Fruit fly (Drosophila melanogaster): ENCODE data around the gene Gr10b.

Gr10b gene

dm6 chrX:11441829-11442634, 29.0 kb upstream of the Gr10b start, which contains the start of gene Sk1:
Sk1 (plus strand) TSS chrX:11442539.
- TF ChIP-seq pad (GFP tag; optimal IDR thresholded peaks at IDR 0.05) = no peak
- TF ChIP-seq CG7045 (GFP tag; optimal IDR thresholded peaks at IDR 0.05) = no peak
- no peak for TF ChIP-seq Clk (GFP tag; optimal IDR thresholded peaks at IDR 0.05)
- peak; percentile 84 for TF ChIP-seq kay (GFP tag; ENCODE audit: borderline replicate concordance)
- TF ChIP-seq ovo (GFP tag; optimal IDR thresholded peaks at IDR 0.05) = peak; percentile 10
- TF ChIP-seq CG14711 (tag; optimal IDR thresholded peaks at IDR 0.05) = peak; percentile 23
- no peak for TF ChIP-seq Hr96 (GFP tag; optimal IDR thresholded peaks at IDR 0.05)
- no peak for TF ChIP-seq Crg-1 (GFP tag; optimal IDR thresholded peaks at IDR 0.05)
- TF ChIP-seq CG12768 (GFP tag; optimal IDR thresholded peaks at IDR 0.05) = no peak
- TF ChIP-seq CG5204 (GFP tag; optimal IDR thresholded peaks at IDR 0.05) = no peak
- TF ChIP-seq toe (GFP tag; optimal IDR thresholded peaks at IDR 0.05) = peak; percentile 11
- no peak for TF ChIP-seq cnc (optimal IDR thresholded peaks at IDR 0.05)
- peak; percentile 11 for TF ChIP-seq bab1 (GFP tag; optimal IDR thresholded peaks at IDR 0.05)
- peak; percentile 46 for TF ChIP-seq CG11617 (GFP tag; optimal IDR thresholded peaks at IDR 0.05)
- TF ChIP-seq CG1620 (GFP tag; optimal IDR thresholded peaks at IDR 0.05) = no peak
- TF ChIP-seq cic (GFP tag; optimal IDR thresholded peaks at IDR 0.05) = peak; percentile 65
- peak; percentile 51 for TF ChIP-seq CG7101 (tag; optimal IDR thresholded peaks at IDR 0.05)
- TF ChIP-seq Mnt (GFP tag; optimal IDR thresholded peaks at IDR 0.05) = peak; percentile 31
- no peak for TF ChIP-seq CG33017 (tag; optimal IDR thresholded peaks at IDR 0.05)
- peak; percentile 66 for TF ChIP-seq tj (GFP tag; optimal IDR thresholded peaks at IDR 0.05)

dm6 chrX:11440944-11441343, 28.0 kb upstream of the Gr10b start:
- TF ChIP-seq Mnt (GFP tag; optimal IDR thresholded peaks at IDR 0.05) (no peak), pad (GFP tag; optimal IDR thresholded peaks at IDR 0.05) (peak; percentile 7), cnc (optimal IDR thresholded peaks at IDR 0.05) (no peak), Crg-1 (GFP tag; optimal IDR thresholded peaks at IDR 0.05) (peak; percentile 26), bab1 (GFP tag; optimal IDR thresholded peaks at IDR 0.05) (peak; percentile 55), CG14711 (tag; optimal IDR thresholded peaks at IDR 0.05) (no peak), CG11617 (GFP tag; optimal IDR thresholded peaks at IDR 0.05) (peak; percentile 59), CG7101 (tag; optimal IDR thresholded peaks at IDR 0.05) (peak; percentile 63)

dm6 chrX:11439270-11439669, 26.3 kb upstream of the Gr10b start:
- no peak for TF ChIP-seq Crg-1 (GFP tag; optimal IDR thresholded peaks at IDR 0.05)
- no peak for TF ChIP-seq CG33017 (tag; optimal IDR thresholded peaks at IDR 0.05)
- no peak for TF ChIP-seq cnc (optimal IDR thresholded peaks at IDR 0.05)
- TF ChIP-seq Mnt (GFP tag; optimal IDR thresholded peaks at IDR 0.05) = no peak
- TF ChIP-seq bab1 (GFP tag; optimal IDR thresholded peaks at IDR 0.05) = no peak
- no peak for TF ChIP-seq CG14711 (tag; optimal IDR thresholded peaks at IDR 0.05)
- TF ChIP-seq CG5204 (GFP tag; optimal IDR thresholded peaks at IDR 0.05) = no peak
- peak; percentile 0 for TF ChIP-seq CG7101 (tag; optimal IDR thresholded peaks at IDR 0.05)
- TF ChIP-seq CG1620 (GFP tag; optimal IDR thresholded peaks at IDR 0.05) = no peak
- TF ChIP-seq toe (GFP tag; optimal IDR thresholded peaks at IDR 0.05) = no peak
- TF ChIP-seq tj (GFP tag; optimal IDR thresholded peaks at IDR 0.05) = peak; percentile 83
- peak; percentile 4 for TF ChIP-seq cic (GFP tag; optimal IDR thresholded peaks at IDR 0.05)
- TF ChIP-seq kay (GFP tag; ENCODE audit: borderline replicate concordance) = no peak
- TF ChIP-seq CG12768 (GFP tag; optimal IDR thresholded peaks at IDR 0.05) = no peak
- no peak for TF ChIP-seq ovo (GFP tag; optimal IDR thresholded peaks at IDR 0.05)
- peak; percentile 6 for TF ChIP-seq pad (GFP tag; optimal IDR thresholded peaks at IDR 0.05)
- TF ChIP-seq CG7045 (GFP tag; optimal IDR thresholded peaks at IDR 0.05) = no peak
- no peak for TF ChIP-seq Clk (GFP tag; optimal IDR thresholded peaks at IDR 0.05)
- no peak for TF ChIP-seq CG11617 (GFP tag; optimal IDR thresholded peaks at IDR 0.05)
- no peak for TF ChIP-seq Hr96 (GFP tag; optimal IDR thresholded peaks at IDR 0.05)

- TF ChIP-seq CG7101 (tag; optimal IDR thresholded peaks at IDR 0.05) (no peak), bab1 (GFP tag; optimal IDR thresholded peaks at IDR 0.05) (peak; percentile 46), kay (GFP tag; ENCODE audit: borderline replicate concordance) (peak; percentile 21), cnc (optimal IDR thresholded peaks at IDR 0.05) (no peak)
Observed at dm6 chrX:11433930-11434329, 20.9 kb upstream of the Gr10b start.

- TF ChIP-seq Hr96 (GFP tag; optimal IDR thresholded peaks at IDR 0.05) (no peak), cic (GFP tag; optimal IDR thresholded peaks at IDR 0.05) (no peak), pad (GFP tag; optimal IDR thresholded peaks at IDR 0.05) (no peak), CG5204 (GFP tag; optimal IDR thresholded peaks at IDR 0.05) (no peak), tj (GFP tag; optimal IDR thresholded peaks at IDR 0.05) (no peak)
Observed at dm6 chrX:11430940-11431339, 17.9 kb upstream of the Gr10b start.

- peak; percentile 66 for TF ChIP-seq pad (GFP tag; optimal IDR thresholded peaks at IDR 0.05)
- TF ChIP-seq CG14711 (tag; optimal IDR thresholded peaks at IDR 0.05) = peak; percentile 41
- peak; percentile 42 for TF ChIP-seq CG1620 (GFP tag; optimal IDR thresholded peaks at IDR 0.05)
- peak; percentile 31 for TF ChIP-seq CG7045 (GFP tag; optimal IDR thresholded peaks at IDR 0.05)
- peak; percentile 3 for TF ChIP-seq Clk (GFP tag; optimal IDR thresholded peaks at IDR 0.05)
- TF ChIP-seq ovo (GFP tag; optimal IDR thresholded peaks at IDR 0.05) = peak; percentile 95
- TF ChIP-seq CG33017 (tag; optimal IDR thresholded peaks at IDR 0.05) = no peak
- peak; percentile 72 for TF ChIP-seq CG7101 (tag; optimal IDR thresholded peaks at IDR 0.05)
- peak; percentile 30 for TF ChIP-seq CG11617 (GFP tag; optimal IDR thresholded peaks at IDR 0.05)
- TF ChIP-seq Hr96 (GFP tag; optimal IDR thresholded peaks at IDR 0.05) = no peak
- TF ChIP-seq CG12768 (GFP tag; optimal IDR thresholded peaks at IDR 0.05) = peak; percentile 30
- peak; percentile 90 for TF ChIP-seq cic (GFP tag; optimal IDR thresholded peaks at IDR 0.05)
- TF ChIP-seq toe (GFP tag; optimal IDR thresholded peaks at IDR 0.05) = peak; percentile 17
- no peak for TF ChIP-seq bab1 (GFP tag; optimal IDR thresholded peaks at IDR 0.05)
- TF ChIP-seq cnc (optimal IDR thresholded peaks at IDR 0.05) = no peak
- TF ChIP-seq Crg-1 (GFP tag; optimal IDR thresholded peaks at IDR 0.05) = peak; percentile 88
- TF ChIP-seq CG5204 (GFP tag; optimal IDR thresholded peaks at IDR 0.05) = no peak
- TF ChIP-seq kay (GFP tag; ENCODE audit: borderline replicate concordance) = peak; percentile 69
- peak; percentile 53 for TF ChIP-seq tj (GFP tag; optimal IDR thresholded peaks at IDR 0.05)
- TF ChIP-seq Mnt (GFP tag; optimal IDR thresholded peaks at IDR 0.05) = peak; percentile 91
Observed at dm6 chrX:11427282-11427689, 14.3 kb upstream of the Gr10b start.

All from whole organism, adult.